Fruit fly (Drosophila melanogaster): ENCODE results near the gene CG17075.

dm6 chr2L:308194-308706, 40.9 kb upstream of the CG17075 start:
- TF ChIP-seq OdsH (GFP tag; optimal IDR thresholded peaks at IDR 0.05), result no peak
- no peak for TF ChIP-seq Abd-B (GFP tag; optimal IDR thresholded peaks at IDR 0.05)

Measured in whole organism, wandering third instar larva.